Worm (Caenorhabditis elegans): ENCODE data around the gene srsx-12.

Gene srsx-12

ce11 chrV:4963606-4964005, 17.2 kb downstream of the srsx-12 start:
- no peak for TF ChIP-seq blmp-1 (tag; optimal IDR thresholded peaks at IDR 0.05)
- no peak for TF ChIP-seq nhr-12 (tag; optimal IDR thresholded peaks at IDR 0.05)
- TF ChIP-seq ceh-83 (GFP tag; optimal IDR thresholded peaks at IDR 0.05) = no peak
- TF ChIP-seq ham-2 (GFP tag; optimal IDR thresholded peaks at IDR 0.05) = no peak
- no peak for TF ChIP-seq ces-1 (GFP tag; optimal IDR thresholded peaks at IDR 0.05)
- no peak for TF ChIP-seq lsy-2 (tag; optimal IDR thresholded peaks at IDR 0.05)
- no peak for TF ChIP-seq snpc-4 (tag; optimal IDR thresholded peaks at IDR 0.05)

ce11 chrV:4962968-4963367, 17.8 kb downstream of the srsx-12 start, which contains the start of gene tam-1:
TSS of gene tam-1 (minus strand) at chrV:4963102.
- TF ChIP-seq ham-2 (GFP tag; optimal IDR thresholded peaks at IDR 0.05) (peak; percentile 54), ces-1 (GFP tag; optimal IDR thresholded peaks at IDR 0.05) (peak; percentile 40), ceh-83 (GFP tag; optimal IDR thresholded peaks at IDR 0.05) (peak; percentile 59), ztf-11 (tag; optimal IDR thresholded peaks at IDR 0.05) (no peak)

- TF ChIP-seq nhr-12 (tag; optimal IDR thresholded peaks at IDR 0.05) = no peak
- no peak for TF ChIP-seq nhr-2 (tag; optimal IDR thresholded peaks at IDR 0.05)
- TF ChIP-seq cnd-1 (tag; optimal IDR thresholded peaks at IDR 0.05) = no peak
- TF ChIP-seq snpc-4 (tag; optimal IDR thresholded peaks at IDR 0.05) = no peak
- no peak for TF ChIP-seq unc-62 (GFP tag; optimal IDR thresholded peaks at IDR 0.05)
- no peak for TF ChIP-seq mab-5 (tag; optimal IDR thresholded peaks at IDR 0.05)
- no peak for TF ChIP-seq elt-3 (tag; optimal IDR thresholded peaks at IDR 0.05)
- TF ChIP-seq ces-1 (GFP tag; optimal IDR thresholded peaks at IDR 0.05) = no peak
- no peak for TF ChIP-seq ztf-11 (tag; optimal IDR thresholded peaks at IDR 0.05)
- no peak for TF ChIP-seq sptf-1 (tag; optimal IDR thresholded peaks at IDR 0.05)
- TF ChIP-seq tbx-8 (GFP tag; optimal IDR thresholded peaks at IDR 0.05) = no peak
- no peak for TF ChIP-seq ceh-83 (GFP tag; optimal IDR thresholded peaks at IDR 0.05)
- TF ChIP-seq mls-2 (tag; optimal IDR thresholded peaks at IDR 0.05) = no peak
- TF ChIP-seq elt-1 (tag; optimal IDR thresholded peaks at IDR 0.05; ENCODE audit: borderline replicate concordance, insufficient read depth) = no peak
Observed at ce11 chrV:4960686-4961085, 20.1 kb downstream of the srsx-12 start.

ce11 chrV:4957619-4958018, 23.2 kb downstream of the srsx-12 start:
- no peak for TF ChIP-seq unc-120 (tag; optimal IDR thresholded peaks at IDR 0.05; ENCODE audit: poor library complexity, severe bottlenecking)
- no peak for TF ChIP-seq sem-2 (GFP tag; optimal IDR thresholded peaks at IDR 0.05)
- TF ChIP-seq mep-1 (tag; optimal IDR thresholded peaks at IDR 0.05) = no peak
- no peak for TF ChIP-seq ham-2 (GFP tag; optimal IDR thresholded peaks at IDR 0.05)
- TF ChIP-seq unc-39 (tag; optimal IDR thresholded peaks at IDR 0.05) = no peak
- no peak for TF ChIP-seq nhr-12 (tag; optimal IDR thresholded peaks at IDR 0.05)
- no peak for TF ChIP-seq sptf-1 (tag; optimal IDR thresholded peaks at IDR 0.05)
- no peak for TF ChIP-seq ces-1 (GFP tag; optimal IDR thresholded peaks at IDR 0.05)

ce11 chrV:4956529-4956928, 24.2 kb downstream of the srsx-12 start, which contains the start of gene str-208:
TSS of gene str-208 (plus strand) at chrV:4956829.
- TF ChIP-seq unc-120 (tag; optimal IDR thresholded peaks at IDR 0.05; ENCODE audit: poor library complexity, severe bottlenecking) (no peak), ceh-43 (GFP tag; optimal IDR thresholded peaks at IDR 0.05) (no peak), unc-62 (GFP tag; optimal IDR thresholded peaks at IDR 0.05) (no peak), unc-39 (tag; optimal IDR thresholded peaks at IDR 0.05) (no peak), mep-1 (tag; optimal IDR thresholded peaks at IDR 0.05) (no peak), nhr-12 (tag; optimal IDR thresholded peaks at IDR 0.05) (no peak), ceh-83 (GFP tag; optimal IDR thresholded peaks at IDR 0.05) (no peak), elt-3 (tag; optimal IDR thresholded peaks at IDR 0.05) (no peak), ztf-11 (tag; optimal IDR thresholded peaks at IDR 0.05) (no peak)

- TF ChIP-seq sem-2 (GFP tag; optimal IDR thresholded peaks at IDR 0.05) = no peak
- TF ChIP-seq ztf-11 (tag; optimal IDR thresholded peaks at IDR 0.05) = no peak
- TF ChIP-seq blmp-1 (tag; optimal IDR thresholded peaks at IDR 0.05) = no peak
- TF ChIP-seq snpc-4 (tag; optimal IDR thresholded peaks at IDR 0.05) = no peak
- no peak for TF ChIP-seq nhr-76 (tag; optimal IDR thresholded peaks at IDR 0.05)
- TF ChIP-seq elt-1 (tag; optimal IDR thresholded peaks at IDR 0.05; ENCODE audit: borderline replicate concordance, insufficient read depth) = no peak
- TF ChIP-seq lin-13 (tag; optimal IDR thresholded peaks at IDR 0.05) = no peak
- no peak for TF ChIP-seq ceh-39 (tag; optimal IDR thresholded peaks at IDR 0.05)
Observed at ce11 chrV:4951434-4951833, 29.3 kb downstream of the srsx-12 start, which contains the start of gene str-207. TSS of gene str-207 (plus strand) at chrV:4951734.

ce11 chrV:4948635-4949034, 32.1 kb downstream of the srsx-12 start, which contains the start of gene str-209:
TSS of gene str-209 (plus strand) at chrV:4948935.
- TF ChIP-seq mls-2 (tag; optimal IDR thresholded peaks at IDR 0.05) (no peak), ces-1 (GFP tag; optimal IDR thresholded peaks at IDR 0.05) (no peak), nhr-76 (tag; optimal IDR thresholded peaks at IDR 0.05) (no peak), sem-2 (GFP tag; optimal IDR thresholded peaks at IDR 0.05) (no peak), flh-1 (GFP tag; optimal IDR thresholded peaks at IDR 0.05) (no peak), sptf-1 (tag; optimal IDR thresholded peaks at IDR 0.05) (no peak), ceh-83 (GFP tag; optimal IDR thresholded peaks at IDR 0.05) (no peak), nhr-237 (tag; optimal IDR thresholded peaks at IDR 0.05) (no peak), snpc-4 (tag; optimal IDR thresholded peaks at IDR 0.05) (no peak), tbx-8 (GFP tag; optimal IDR thresholded peaks at IDR 0.05) (no peak), M03D4.4 (tag; optimal IDR thresholded peaks at IDR 0.05) (no peak), unc-62 (GFP tag; optimal IDR thresholded peaks at IDR 0.05) (no peak), mep-1 (tag; optimal IDR thresholded peaks at IDR 0.05) (no peak), blmp-1 (tag; optimal IDR thresholded peaks at IDR 0.05) (no peak), ceh-43 (GFP tag; optimal IDR thresholded peaks at IDR 0.05) (no peak), elt-1 (tag; optimal IDR thresholded peaks at IDR 0.05; ENCODE audit: borderline replicate concordance, insufficient read depth) (no peak), ham-2 (GFP tag; optimal IDR thresholded peaks at IDR 0.05) (no peak), drap-1 (GFP tag; optimal IDR thresholded peaks at IDR 0.05) (no peak), ceh-39 (tag; optimal IDR thresholded peaks at IDR 0.05) (no peak)

Measured in whole organism, mixed stage, embryonic.